Worm (Caenorhabditis elegans) whole organism, young adult: ENCODE measurements around the gene R08C7.1.

Source experiments
- B0019.2 ChIP-seq: fragments of 200-800 bp; sonication (Bioruptor generic); conservative IDR thresholded peaks from 2 replicates; pipeline ENCODE4 v1.3.6; 2022; ENCODE audit warnings: missing genetic modification reagents, missing genetic modification characterization, missing compliant biosample characterization
- B0336.3 ChIP-seq: fragments of 200-800 bp; sonication (Bioruptor generic); IDR thresholded peaks from 2 replicates; pipeline ENCODE4 v1.3.6; 2022; ENCODE audit warnings: missing genetic modification characterization, missing compliant biosample characterization
- D2030.7 ChIP-seq: fragments of 200-800 bp; sonication (Bioruptor generic); IDR thresholded peaks from 2 replicates; pipeline ENCODE4 v1.3.6; 2022; ENCODE audit warnings: missing genetic modification reagents, missing genetic modification characterization, missing compliant biosample characterization
- F22D6.2 ChIP-seq: sonication (generic microtip); optimal IDR thresholded peaks from 2 replicates; lab custom pipeline; 2016; ENCODE audit warnings: mild to moderate bottlenecking, missing genetic modification characterization, missing compliant biosample characterization
- F37B4.10 ChIP-seq: fragments of 200-800 bp; sonication (Bioruptor generic); IDR thresholded peaks from 2 replicates; pipeline ENCODE4 v1.3.6; 2022; ENCODE audit warnings: missing genetic modification characterization, missing compliant biosample characterization
- F39B2.1 ChIP-seq: fragments of 200-800 bp; sonication (Bioruptor generic); IDR thresholded peaks from 2 replicates; pipeline ENCODE4 v1.3.6; 2022; ENCODE audit warnings: missing genetic modification reagents, missing genetic modification characterization, missing compliant biosample characterization
- T26A5.8 ChIP-seq: sonication (generic microtip); optimal IDR thresholded peaks from 2 replicates; lab custom pipeline; 2016; ENCODE audit warnings: missing genetic modification characterization, missing compliant biosample characterization
- Y53F4B.3 ChIP-seq: fragments of 200-800 bp; sonication (Bioruptor generic); IDR thresholded peaks from 2 replicates; pipeline ENCODE4 v1.3.6; 2022; ENCODE audit warnings: missing genetic modification reagents, missing genetic modification characterization, missing compliant biosample characterization
- Y53G8AR.9 ChIP-seq: fragments of 200-800 bp; sonication (Bioruptor generic); conservative IDR thresholded peaks from 2 replicates; pipeline ENCODE4 v1.3.6; 2022; ENCODE audit warnings: missing genetic modification reagents, missing genetic modification characterization, missing compliant biosample characterization
- ZK185.1 ChIP-seq: sonication (generic microtip); optimal IDR thresholded peaks from 2 replicates; lab custom pipeline; 2016; ENCODE audit warnings: mild to moderate bottlenecking, missing genetic modification characterization, missing compliant biosample characterization; ENCODE audit not compliant: poor library complexity, severe bottlenecking
- akir-1 ChIP-seq: fragments of 200-800 bp; sonication (Bioruptor generic); optimal IDR thresholded peaks from 2 replicates; lab custom pipeline; 2018; ENCODE audit warnings: mild to moderate bottlenecking, missing genetic modification characterization, moderate library complexity, missing compliant biosample characterization
- aptf-3 ChIP-seq: fragments of 200-800 bp; sonication (Bioruptor generic); IDR thresholded peaks from 2 replicates; pipeline ENCODE4 v1.3.6; 2022; ENCODE audit warnings: missing genetic modification characterization, missing compliant biosample characterization
- athp-1 ChIP-seq: sonication (generic microtip); optimal IDR thresholded peaks from 2 replicates; lab custom pipeline; 2017; ENCODE audit warnings: mild to moderate bottlenecking, missing genetic modification characterization, missing compliant biosample characterization
- attf-3 ChIP-seq: fragments of 200-800 bp; sonication (Bioruptor generic); conservative IDR thresholded peaks from 2 replicates; pipeline ENCODE4 v1.3.6; 2022; ENCODE audit warnings: missing genetic modification reagents, missing genetic modification characterization, missing compliant biosample characterization
- attf-5 ChIP-seq: fragments of 200-800 bp; sonication (Bioruptor generic); optimal IDR thresholded peaks from 2 replicates; lab custom pipeline; 2018; ENCODE audit warnings: mild to moderate bottlenecking, missing genetic modification characterization, missing compliant biosample characterization
- ceh-100 ChIP-seq: fragments of 200-800 bp; sonication (Bioruptor generic); IDR thresholded peaks from 2 replicates; pipeline ENCODE4 v1.3.6; 2022; ENCODE audit warnings: missing genetic modification reagents, missing genetic modification characterization, missing compliant biosample characterization
- ceh-40 ChIP-seq: fragments of 200-800 bp; sonication (Bioruptor generic); IDR thresholded peaks from 2 replicates; pipeline ENCODE4 v1.3.6; 2022; ENCODE audit warnings: missing genetic modification characterization, missing compliant biosample characterization
- ceh-79 ChIP-seq: sonication (generic microtip); optimal IDR thresholded peaks from 2 replicates; lab custom pipeline; 2017; ENCODE audit warnings: mild to moderate bottlenecking, missing genetic modification characterization, missing compliant biosample characterization
- chd-7 ChIP-seq: sonication (generic microtip); optimal IDR thresholded peaks from 2 replicates; lab custom pipeline; 2016; ENCODE audit warnings: mild to moderate bottlenecking, missing genetic modification characterization, moderate library complexity, missing compliant biosample characterization
- dox-1 ChIP-seq: fragments of 200-800 bp; sonication (Bioruptor generic); IDR thresholded peaks from 2 replicates; pipeline ENCODE4 v1.3.6; 2022; ENCODE audit warnings: missing genetic modification reagents, missing genetic modification characterization, missing compliant biosample characterization
- dpff-1 ChIP-seq: sonication (generic microtip); optimal IDR thresholded peaks from 2 replicates; lab custom pipeline; 2017; ENCODE audit warnings: mild to moderate bottlenecking, missing genetic modification characterization, missing compliant biosample characterization
- dpl-1 ChIP-seq: fragments of 150-350 bp; optimal IDR thresholded peaks from 2 replicates; lab custom pipeline; 2014; ENCODE audit warnings: missing biosample characterization, missing genetic modification reagents, missing genetic modification characterization
- fkh-3 ChIP-seq: sonication (generic microtip); optimal IDR thresholded peaks from 2 replicates; lab custom pipeline; 2016; ENCODE audit warnings: mild to moderate bottlenecking, missing genetic modification characterization, missing compliant biosample characterization
- him-1 ChIP-seq: sonication (generic microtip); optimal IDR thresholded peaks from 2 replicates; lab custom pipeline; 2016; ENCODE audit warnings: missing genotype, missing genetic modification reagents, missing genetic modification characterization, missing compliant biosample characterization
- hlh-12 ChIP-seq: sonication (generic microtip); optimal IDR thresholded peaks from 2 replicates; lab custom pipeline; 2016; ENCODE audit warnings: missing genetic modification characterization, missing compliant biosample characterization
- hlh-26 ChIP-seq: fragments of 200-800 bp; sonication (Bioruptor generic); conservative IDR thresholded peaks from 2 replicates; pipeline ENCODE4 v1.3.6; 2022; ENCODE audit warnings: missing genetic modification reagents, missing genetic modification characterization, missing compliant biosample characterization
- hmg-1.2 ChIP-seq: fragments of 200-800 bp; sonication (Bioruptor generic); IDR thresholded peaks from 2 replicates; pipeline ENCODE4 v1.3.6; 2022; ENCODE audit warnings: missing genetic modification reagents, missing genetic modification characterization, missing compliant biosample characterization
- hmg-20 ChIP-seq: fragments of 200-800 bp; sonication (Bioruptor generic); IDR thresholded peaks from 2 replicates; pipeline ENCODE4 v1.3.6; 2022; ENCODE audit warnings: missing genetic modification reagents, missing genetic modification characterization, missing compliant biosample characterization
- hrde-1 ChIP-seq: sonication (generic microtip); optimal IDR thresholded peaks from 2 replicates; lab custom pipeline; 2016; ENCODE audit warnings: missing genetic modification characterization, mild to moderate bottlenecking, missing compliant biosample characterization, moderate library complexity, missing genotype, missing genetic modification reagents, borderline replicate concordance
- lin-40 ChIP-seq: sonication (generic microtip); optimal IDR thresholded peaks from 2 replicates; lab custom pipeline; 2016; ENCODE audit warnings: missing genetic modification characterization, mild to moderate bottlenecking, missing compliant biosample characterization, missing genotype, missing genetic modification reagents
- lin-54 ChIP-seq: fragments of 200-800 bp; sonication (Bioruptor generic); optimal IDR thresholded peaks from 2 replicates; lab custom pipeline; 2018; ENCODE audit warnings: mild to moderate bottlenecking, missing genetic modification characterization, missing compliant biosample characterization
- madf-3 ChIP-seq: fragments of 200-800 bp; sonication (Bioruptor generic); IDR thresholded peaks from 2 replicates; pipeline ENCODE4 v1.3.6; 2022; ENCODE audit warnings: missing genetic modification reagents, missing genetic modification characterization, missing compliant biosample characterization
- madf-6 ChIP-seq: fragments of 200-800 bp; sonication (Bioruptor generic); IDR thresholded peaks from 2 replicates; pipeline ENCODE4 v1.3.6; 2022; ENCODE audit warnings: missing genetic modification reagents, missing genetic modification characterization, missing compliant biosample characterization
- madf-8 ChIP-seq: fragments of 200-800 bp; sonication (Bioruptor generic); conservative IDR thresholded peaks from 2 replicates; pipeline ENCODE4 v1.3.6; 2022; ENCODE audit warnings: missing genetic modification reagents, missing genetic modification characterization, missing compliant biosample characterization
- mcd-1 ChIP-seq: fragments of 200-800 bp; sonication (Bioruptor generic); IDR thresholded peaks from 2 replicates; pipeline ENCODE4 v1.3.6; 2022; ENCODE audit warnings: missing genetic modification reagents, missing genetic modification characterization, missing compliant biosample characterization
- nhr-120 ChIP-seq: fragments of 200-800 bp; sonication (Bioruptor generic); IDR thresholded peaks from 2 replicates; pipeline ENCODE4 v1.3.6; 2022; ENCODE audit warnings: missing genetic modification characterization, missing compliant biosample characterization
- pha-4 ChIP-seq: fragments of 150-350 bp; sonication (generic microtip); optimal IDR thresholded peaks from 2 replicates; lab custom pipeline; 2014; ENCODE audit warnings: missing biosample characterization, missing genetic modification reagents, missing genetic modification characterization
- rpc-1 ChIP-seq, 2 experiments: fragments of 150-350 bp in 1 of 2; sonication (generic microtip) in 1 of 2; optimal IDR thresholded peaks; 2 replicates each; lab custom pipeline; 2014 to 2018; ENCODE audit warnings: missing biosample characterization in 1 of 2, missing genetic modification characterization in 1 of 2, missing genetic modification reagents in 1 of 2, missing genotype in 1 of 2
- sdz-38 ChIP-seq: sonication (generic microtip); optimal IDR thresholded peaks from 2 replicates; lab custom pipeline; 2016; ENCODE audit warnings: missing genotype, missing genetic modification characterization, missing compliant biosample characterization
- snpc-1.3 ChIP-seq: sonication (generic microtip); optimal IDR thresholded peaks from 2 replicates; lab custom pipeline; 2017; ENCODE audit warnings: missing genetic modification characterization, mild to moderate bottlenecking, missing compliant biosample characterization, antibody characterized with exemption, moderate library complexity, missing genotype, missing genetic modification reagents; ENCODE audit not compliant: insufficient read depth
- snpc-3.4 ChIP-seq: sonication (generic microtip); optimal IDR thresholded peaks from 2 replicates; lab custom pipeline; 2017; ENCODE audit warnings: missing genetic modification characterization, mild to moderate bottlenecking, missing compliant biosample characterization, antibody characterized with exemption, moderate library complexity, missing genotype, missing genetic modification reagents
- zim-3 ChIP-seq: sonication (generic microtip); optimal IDR thresholded peaks from 2 replicates; lab custom pipeline; 2017; ENCODE audit warnings: mild to moderate bottlenecking, missing genetic modification characterization, moderate library complexity, missing compliant biosample characterization
- ztf-18 ChIP-seq: sonication (generic microtip); optimal IDR thresholded peaks from 2 replicates; lab custom pipeline; 2016; ENCODE audit warnings: missing genotype, mild to moderate bottlenecking, missing genetic modification characterization, missing compliant biosample characterization
- ztf-22 ChIP-seq: fragments of 200-800 bp; sonication (Bioruptor generic); optimal IDR thresholded peaks from 2 replicates; lab custom pipeline; 2018; ENCODE audit warnings: mild to moderate bottlenecking, missing genetic modification characterization, moderate library complexity, missing compliant biosample characterization
- ztf-6 ChIP-seq: fragments of 200-800 bp; sonication (Bioruptor generic); IDR thresholded peaks from 2 replicates; pipeline ENCODE4 v1.3.6; 2022; ENCODE audit warnings: missing genetic modification reagents, missing genetic modification characterization, missing compliant biosample characterization

Gene R08C7.1

ce11 chrIV:4448343-4448742 lies 3.3 kb upstream of the R08C7.1 start:
- no peak for TF ChIP-seq B0019.2 (GFP tag; lab: Robert Waterston, UW)
- TF ChIP-seq athp-1: no peak
- TF ChIP-seq fkh-3 (tag; lab: Kevin White, UChicago): no peak
- no peak for TF ChIP-seq lin-40 (tag; lab: Kevin White, UChicago)

- TF ChIP-seq F37B4.10: no peak
- TF ChIP-seq ztf-6 (GFP tag; lab: Robert Waterston, UW): no peak
- peak; percentile 23; the same call in 1 of the 2 replicates for TF ChIP-seq madf-6 (GFP tag; lab: Robert Waterston, UW)
- TF ChIP-seq attf-5: no peak
- no peak for TF ChIP-seq chd-7
Observed at ce11 chrIV:4449439-4449838, 2.2 kb upstream of the R08C7.1 start, which contains the start of gene R08C7.12. Gene R08C7.12 (plus strand): TSS chrIV:4449739.

- peak; percentile 33; the same call in 1 of the 2 replicates for TF ChIP-seq hmg-1.2 (GFP tag; lab: Robert Waterston, UW)
- TF ChIP-seq snpc-3.4: no peak
- no peak for TF ChIP-seq ceh-40 (GFP tag; lab: Robert Waterston, UW)
- no peak for TF ChIP-seq rpc-1 (optimal IDR thresholded peaks at IDR 0.05; lab: Kevin White, UChicago)
- no peak for TF ChIP-seq rpc-1 (tag; optimal IDR thresholded peaks at IDR 0.05; lab: Kevin White, UChicago)
- TF ChIP-seq zim-3 (tag; lab: Kevin White, UChicago): no peak
- no peak for TF ChIP-seq akir-1 (GFP tag; lab: Kevin White, UChicago)
- 0 out of 2 replicates have a peak, but pooled peaks have one; percentile 27 for TF ChIP-seq ceh-100 (GFP tag; lab: Robert Waterston, UW)
- TF ChIP-seq madf-3 (GFP tag; lab: Robert Waterston, UW): no peak
- TF ChIP-seq hlh-12 (tag; lab: Kevin White, UChicago): no peak
- TF ChIP-seq hrde-1 (tag; lab: Kevin White, UChicago): peak; percentile 51
- TF ChIP-seq ztf-18 (tag; lab: Kevin White, UChicago): peak; percentile 40
- TF ChIP-seq D2030.7 (GFP tag; lab: Robert Waterston, UW): peak; percentile 35; the same call in 1 of the 2 replicates
- no peak for TF ChIP-seq hmg-20 (GFP tag; lab: Robert Waterston, UW)
- no peak for TF ChIP-seq ceh-79 (tag; lab: Kevin White, UChicago)
- peak; percentile 42 for TF ChIP-seq attf-5
- TF ChIP-seq snpc-1.3 (tag; lab: Kevin White, UChicago): no peak
- no peak for TF ChIP-seq T26A5.8 (tag; lab: Kevin White, UChicago)
- peak; percentile 72 for TF ChIP-seq ZK185.1 (tag; lab: Kevin White, UChicago)
- no peak for TF ChIP-seq madf-8 (GFP tag; lab: Robert Waterston, UW)
- TF ChIP-seq ztf-22 (GFP tag; lab: Kevin White, UChicago): no peak
- peak; percentile 7 for TF ChIP-seq dpff-1
- TF ChIP-seq him-1 (tag; lab: Kevin White, UChicago): no peak
- no peak for TF ChIP-seq Y53F4B.3 (GFP tag; lab: Robert Waterston, UW)
- 0 out of 2 replicates have a peak, but pooled peaks have one; percentile 9 for TF ChIP-seq attf-3 (GFP tag; lab: Robert Waterston, UW)
- TF ChIP-seq nhr-120: no peak
- TF ChIP-seq dox-1 (GFP tag; lab: Robert Waterston, UW): no peak; the same call in 1 of the 2 replicates
- no peak for TF ChIP-seq dpl-1 (GFP tag; lab: Kevin White, UChicago)
- TF ChIP-seq pha-4 (tag; lab: Kevin White, UChicago): no peak
- TF ChIP-seq hlh-26 (GFP tag; lab: Robert Waterston, UW): no peak
- no peak for TF ChIP-seq ztf-6 (GFP tag; lab: Robert Waterston, UW)
- no peak for TF ChIP-seq aptf-3 (GFP tag; lab: Robert Waterston, UW)
- TF ChIP-seq F22D6.2: no peak
- TF ChIP-seq mcd-1 (GFP tag; lab: Robert Waterston, UW): peak; percentile 38; the same call in 1 of the 2 replicates
- no peak for TF ChIP-seq sdz-38 (tag; lab: Kevin White, UChicago)
- TF ChIP-seq F39B2.1: no peak
- TF ChIP-seq B0336.3: peak; percentile 72
- no peak for TF ChIP-seq Y53G8AR.9
- TF ChIP-seq lin-54: peak; percentile 4
Observed at ce11 chrIV:4449843-4450242, 1.8 kb upstream of the R08C7.1 start.
